Fruit fly (Drosophila melanogaster): ENCODE measurements around the gene lost.

Gene lost

DNA sequence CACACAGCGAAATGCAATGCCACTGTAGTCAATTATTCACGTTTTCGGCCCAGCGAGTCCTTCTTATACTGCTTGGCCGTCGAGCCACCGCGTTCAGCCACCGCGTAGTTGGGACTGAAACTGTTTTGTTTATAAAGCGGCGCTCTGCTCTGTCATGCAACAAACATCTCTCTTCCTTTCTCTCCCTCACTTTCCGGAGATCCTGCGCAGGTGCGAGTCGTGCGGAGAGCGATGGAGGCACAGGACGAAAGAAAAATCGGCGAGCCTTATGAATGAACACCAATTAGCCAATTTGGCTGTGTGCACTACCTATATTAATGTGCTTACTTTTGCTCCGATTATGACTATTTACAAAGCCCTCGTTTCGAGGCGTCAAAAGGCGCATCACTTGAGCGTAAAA lies 16.6 kb downstream of the lost start, which contains the start of gene CG32944:
CG32944 (minus strand) TSS at position 97 of the 400 bp plus-strand sequence.
- no peak for TF ChIP-seq GATAd (GFP tag; optimal IDR thresholded peaks at IDR 0.05)
- TF ChIP-seq Dif (GFP tag; optimal IDR thresholded peaks at IDR 0.05; ENCODE audit: partially characterized antibody) = peak; percentile 38
- TF ChIP-seq HLH106 (tag; optimal IDR thresholded peaks at IDR 0.05) = no peak
- no peak for TF ChIP-seq usp (GFP tag; optimal IDR thresholded peaks at IDR 0.05)
- TF ChIP-seq CG32264 (GFP tag; optimal IDR thresholded peaks at IDR 0.05) = no peak
- TF ChIP-seq Rel (GFP tag; optimal IDR thresholded peaks at IDR 0.05) = no peak
- TF ChIP-seq Rel (tag; optimal IDR thresholded peaks at IDR 0.05) = no peak
- TF ChIP-seq Vsx2 (GFP tag; optimal IDR thresholded peaks at IDR 0.05; ENCODE audit: partially characterized antibody) = peak; percentile 58
- TF ChIP-seq Myc (optimal IDR thresholded peaks at IDR 0.05) = no peak
- TF ChIP-seq Hr83 (GFP tag; optimal IDR thresholded peaks at IDR 0.05; ENCODE audit: poor library complexity, severe bottlenecking) = no peak
- TF ChIP-seq fru (GFP tag; optimal IDR thresholded peaks at IDR 0.05) = no peak
- no peak for TF ChIP-seq OdsH (GFP tag; optimal IDR thresholded peaks at IDR 0.05)
- no peak for TF ChIP-seq psq (GFP tag; optimal IDR thresholded peaks at IDR 0.05)
- TF ChIP-seq pan (optimal IDR thresholded peaks at IDR 0.05) = no peak
- TF ChIP-seq Jra (GFP tag; optimal IDR thresholded peaks at IDR 0.05) = no peak

DNA sequence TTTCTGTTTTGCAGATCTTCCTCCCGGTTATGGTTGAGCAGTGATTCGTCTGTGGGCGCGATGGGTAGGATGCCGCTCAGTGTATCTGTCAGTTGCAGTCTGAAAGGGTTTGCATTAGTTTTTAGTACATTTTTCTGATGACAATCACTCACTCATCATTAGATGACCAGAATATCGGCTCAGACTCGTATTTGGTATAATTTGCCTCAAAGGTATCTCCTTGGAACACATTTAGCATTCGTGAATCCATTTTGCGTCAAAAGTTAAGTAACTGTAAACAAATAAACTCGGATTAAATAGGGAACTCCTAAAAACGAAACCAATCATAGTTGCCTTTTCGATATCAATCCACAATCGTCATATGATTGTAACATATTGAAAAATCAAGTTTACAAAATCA lies 23.9 kb downstream of the lost start, which contains the start of gene CG31525:
CG31525 (plus strand) TSS at position 301 of the 400 bp plus-strand sequence.
- TF ChIP-seq psq (GFP tag; optimal IDR thresholded peaks at IDR 0.05) = no peak
- no peak for TF ChIP-seq Sp1 (GFP tag; optimal IDR thresholded peaks at IDR 0.05)
- TF ChIP-seq jim (GFP tag; optimal IDR thresholded peaks at IDR 0.05) = no peak
- TF ChIP-seq Hr83 (GFP tag; optimal IDR thresholded peaks at IDR 0.05; ENCODE audit: poor library complexity, severe bottlenecking) = no peak
- TF ChIP-seq fru (GFP tag; optimal IDR thresholded peaks at IDR 0.05) = no peak

DNA sequence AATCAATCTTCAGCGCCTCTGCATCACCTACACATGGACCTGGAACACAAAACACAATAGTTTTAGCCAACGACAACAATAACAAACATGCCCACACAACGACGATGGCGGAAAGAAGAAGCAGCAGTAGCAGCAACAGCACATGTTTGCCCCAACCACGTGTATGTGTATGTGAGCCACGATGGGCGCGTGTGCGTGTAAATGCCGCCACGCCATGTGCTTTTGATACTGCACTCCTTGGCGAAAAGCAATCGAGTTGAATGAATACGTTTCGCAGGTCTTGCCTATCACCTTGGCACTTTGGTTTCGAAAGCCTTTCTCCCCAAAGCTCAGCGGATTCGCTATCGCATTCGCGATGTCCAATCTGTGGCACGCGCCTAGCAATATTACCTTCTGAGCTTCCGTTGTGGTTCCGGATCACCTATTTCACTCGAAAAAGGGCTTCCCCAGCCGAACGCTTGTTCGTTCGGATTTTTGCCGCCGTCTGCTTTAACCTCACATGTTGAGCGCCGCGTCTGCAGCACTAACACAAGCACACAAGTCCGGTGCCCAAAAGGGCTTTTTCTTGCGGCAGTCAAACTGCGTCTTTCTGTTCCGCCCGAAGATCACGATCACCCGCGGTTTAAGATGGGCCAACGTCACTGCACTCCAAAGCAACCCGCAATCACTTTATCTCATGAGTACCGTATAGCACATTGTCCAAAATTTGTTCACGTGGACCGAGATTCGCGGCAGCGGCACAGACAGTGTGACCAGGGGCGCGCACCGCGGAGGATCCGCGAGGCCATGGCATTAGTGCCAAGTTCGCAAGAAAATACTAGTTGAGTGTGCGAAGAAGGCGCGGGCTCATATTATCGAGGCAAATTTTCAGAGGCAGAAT lies 25.9 kb downstream of the lost start, which contains the start of gene srl:
srl (minus strand) TSS at position 751 of the 880 bp plus-strand sequence.
- TF ChIP-seq Myc (optimal IDR thresholded peaks at IDR 0.05) (peak; percentile 61), Hr83 (GFP tag; optimal IDR thresholded peaks at IDR 0.05; ENCODE audit: poor library complexity, severe bottlenecking) (peak; percentile 40), br (GFP tag; optimal IDR thresholded peaks at IDR 0.05) (no peak), tai (GFP tag; optimal IDR thresholded peaks at IDR 0.05) (no peak), Rel (GFP tag; optimal IDR thresholded peaks at IDR 0.05) (no peak), Rel (tag; optimal IDR thresholded peaks at IDR 0.05) (peak; percentile 66)

DNA sequence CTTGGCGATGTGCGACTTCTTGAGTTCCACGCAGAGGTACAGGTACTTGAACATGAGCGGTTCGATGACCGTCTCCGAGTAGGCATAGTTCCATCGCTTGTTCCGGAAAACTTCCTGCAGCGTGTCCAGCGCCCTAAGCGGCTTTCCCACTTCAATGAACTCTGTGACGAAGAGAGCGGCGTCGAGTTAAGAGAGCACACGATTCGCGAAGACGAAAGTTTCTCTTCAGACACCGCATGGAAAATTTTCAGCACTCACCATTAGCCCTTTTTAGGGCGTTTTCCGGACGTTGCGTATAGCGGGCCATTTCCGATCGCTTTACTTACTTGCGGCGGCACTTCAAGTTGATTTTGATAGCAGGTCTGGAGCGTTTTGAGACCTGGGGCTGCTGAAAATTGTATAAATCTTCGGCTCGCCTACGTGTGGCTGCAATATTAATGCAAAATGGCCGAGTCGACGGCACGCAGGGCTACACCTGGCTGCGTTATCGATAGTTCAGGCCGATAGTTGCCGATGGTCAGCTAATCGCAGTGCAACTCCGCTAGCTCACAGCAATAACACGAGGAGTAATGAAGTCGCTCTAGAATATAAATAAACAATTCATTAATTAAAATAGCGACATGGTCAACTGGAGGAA lies 30.7 kb downstream of the lost start, which contains the start of the genes eIF3a and CG1074:
eIF3a (minus strand) TSS at position 455 of the 637 bp plus-strand sequence.
CG1074 (plus strand) TSS at position 525 of the 637 bp plus-strand sequence.
- TF ChIP-seq CrebA (GFP tag; optimal IDR thresholded peaks at IDR 0.05; ENCODE audit: borderline replicate concordance) (no peak), Myc (optimal IDR thresholded peaks at IDR 0.05) (peak; percentile 78), psq (GFP tag; optimal IDR thresholded peaks at IDR 0.05) (peak; percentile 43), Sp1 (GFP tag; optimal IDR thresholded peaks at IDR 0.05) (peak; percentile 73), tai (GFP tag; optimal IDR thresholded peaks at IDR 0.05) (no peak), Dfd (GFP tag; optimal IDR thresholded peaks at IDR 0.05) (no peak), ey (GFP tag; optimal IDR thresholded peaks at IDR 0.05) (peak; percentile 51), jim (GFP tag; optimal IDR thresholded peaks at IDR 0.05) (no peak), N (GFP tag; optimal IDR thresholded peaks at IDR 0.05) (no peak), CG32264 (GFP tag; optimal IDR thresholded peaks at IDR 0.05) (no peak), dmrt93B (GFP tag; optimal IDR thresholded peaks at IDR 0.05) (no peak), Abd-B (GFP tag; optimal IDR thresholded peaks at IDR 0.05) (no peak), lola (GFP tag; optimal IDR thresholded peaks at IDR 0.05) (no peak), sage (GFP tag; optimal IDR thresholded peaks at IDR 0.05) (no peak), dl (GFP tag; optimal IDR thresholded peaks at IDR 0.05; ENCODE audit: insufficient read depth in 1 of 2, partially characterized antibody in 2 of 2) (no peak), fru (GFP tag; optimal IDR thresholded peaks at IDR 0.05) (no peak), CG9705 (GFP tag; optimal IDR thresholded peaks at IDR 0.05) (peak; percentile 49), Hr78 (GFP tag; optimal IDR thresholded peaks at IDR 0.05) (no peak), h (GFP tag; optimal IDR thresholded peaks at IDR 0.05) (peak; percentile 81), Vsx2 (GFP tag; optimal IDR thresholded peaks at IDR 0.05; ENCODE audit: partially characterized antibody) (no peak), HLH106 (tag; optimal IDR thresholded peaks at IDR 0.05) (peak; percentile 61), woc (GFP tag; optimal IDR thresholded peaks at IDR 0.05) (no peak), pan (optimal IDR thresholded peaks at IDR 0.05) (no peak), Jra (GFP tag; optimal IDR thresholded peaks at IDR 0.05) (no peak), br (GFP tag; optimal IDR thresholded peaks at IDR 0.05) (no peak), Hnf4 (GFP tag; optimal IDR thresholded peaks at IDR 0.05) (no peak), brk (GFP tag; optimal IDR thresholded peaks at IDR 0.05) (no peak), Mio (GFP tag; optimal IDR thresholded peaks at IDR 0.05) (no peak), rgr (GFP tag; optimal IDR thresholded peaks at IDR 0.05) (peak; percentile 80), Rel (GFP tag; optimal IDR thresholded peaks at IDR 0.05) (no peak), Rel (tag; optimal IDR thresholded peaks at IDR 0.05) (peak; percentile 47), Hr83 (GFP tag; optimal IDR thresholded peaks at IDR 0.05; ENCODE audit: poor library complexity, severe bottlenecking) (peak; percentile 98), GATAd (GFP tag; optimal IDR thresholded peaks at IDR 0.05) (no peak), dsf (GFP tag; optimal IDR thresholded peaks at IDR 0.05; ENCODE audit: borderline replicate concordance) (no peak), OdsH (GFP tag; optimal IDR thresholded peaks at IDR 0.05) (peak; percentile 74), sv (GFP tag; optimal IDR thresholded peaks at IDR 0.05) (no peak), Dif (GFP tag; optimal IDR thresholded peaks at IDR 0.05; ENCODE audit: partially characterized antibody) (peak; percentile 47)
